Fruit fly (Drosophila melanogaster) whole organism, embryonic: Measurements from ENCODE around the gene Pcmt.
A peak's percentile ranks its signal among the peaks of the same experiment; 100 is the strongest.

Source experiments
- B-H2 ChIP-seq: fragments of 200-800 bp; sonication (Bioruptor generic); optimal IDR thresholded peaks from 2 replicates; lab custom pipeline; 2018; ENCODE audit warnings: missing biosample characterization, mild to moderate bottlenecking, missing genetic modification characterization
- Blimp-1 ChIP-seq: fragments of 200-800 bp; sonication (Bioruptor generic); optimal IDR thresholded peaks from 3 replicates; lab custom pipeline; 2018; ENCODE audit warnings: missing biosample characterization, missing genetic modification characterization, mild to moderate bottlenecking, moderate library complexity, missing genetic modification reagents
- C15 ChIP-seq: fragments of 200-800 bp; sonication (Bioruptor generic); IDR thresholded peaks from 3 replicates; pipeline ENCODE4 v1.3.6; 2022; ENCODE audit warnings: missing biosample characterization, missing genetic modification characterization
- CG10565 ChIP-seq: fragments of 200-800 bp; sonication (Bioruptor generic); optimal IDR thresholded peaks from 3 replicates; lab custom pipeline; 2016; ENCODE audit warnings: missing biosample characterization, mild to moderate bottlenecking, missing genetic modification characterization
- CG12744 ChIP-seq: fragments of 200-800 bp; sonication (Bioruptor generic); optimal IDR thresholded peaks from 2 replicates; lab custom pipeline; 2016; ENCODE audit warnings: missing biosample characterization, missing genetic modification characterization
- CG12769 ChIP-seq: fragments of 200-800 bp; sonication (Bioruptor generic); optimal IDR thresholded peaks from 2 replicates; lab custom pipeline; 2019; ENCODE audit warnings: missing biosample characterization, mild to moderate bottlenecking, missing genetic modification characterization, moderate library complexity
- CG13424 ChIP-seq: fragments of 200-800 bp; sonication (Bioruptor generic); optimal IDR thresholded peaks from 2 replicates; lab custom pipeline; 2019; ENCODE audit warnings: missing biosample characterization, mild to moderate bottlenecking, missing genetic modification characterization, moderate library complexity
- CG16779 ChIP-seq: fragments of 200-800 bp; sonication (Bioruptor generic); IDR thresholded peaks from 2 replicates; pipeline ENCODE4 v1.3.6; 2022; ENCODE audit warnings: missing biosample characterization, missing genetic modification characterization
- CG17328 ChIP-seq: fragments of 200-800 bp; sonication (Bioruptor generic); IDR thresholded peaks from 2 replicates; pipeline ENCODE4 v1.3.6; 2022; ENCODE audit warnings: missing biosample characterization, missing genetic modification characterization
- CG17385 ChIP-seq: fragments of 200-800 bp; sonication (Bioruptor generic); optimal IDR thresholded peaks from 3 replicates; lab custom pipeline; 2018; ENCODE audit warnings: missing biosample characterization, mild to moderate bottlenecking, missing genetic modification characterization
- CG18476 ChIP-seq: fragments of 200-800 bp; sonication (Bioruptor generic); optimal IDR thresholded peaks from 2 replicates; lab custom pipeline; 2016; ENCODE audit warnings: missing biosample characterization, mild to moderate bottlenecking, missing genetic modification characterization
- CG2712 ChIP-seq: fragments of 200-800 bp; optimal IDR thresholded peaks from 3 replicates; lab custom pipeline; 2019; ENCODE audit warnings: missing biosample characterization, mild to moderate bottlenecking, missing genetic modification characterization, moderate library complexity
- CG30020 ChIP-seq: fragments of 200-800 bp; optimal IDR thresholded peaks from 2 replicates; lab custom pipeline; 2019; ENCODE audit warnings: missing biosample characterization, mild to moderate bottlenecking, missing genetic modification characterization, moderate library complexity
- CG3163 ChIP-seq: fragments of 200-800 bp; sonication (Bioruptor generic); optimal IDR thresholded peaks from 3 replicates; lab custom pipeline; 2016; ENCODE audit warnings: missing biosample characterization, missing genetic modification characterization
- CG34224 ChIP-seq: fragments of 200-800 bp; sonication (Bioruptor generic); IDR thresholded peaks from 3 replicates; pipeline ENCODE4 v1.3.6; 2022; ENCODE audit warnings: missing biosample characterization, missing genetic modification characterization; ENCODE audit not compliant: partially characterized antibody
- CG3847 ChIP-seq: fragments of 200-800 bp; sonication (Bioruptor generic); IDR thresholded peaks from 2 replicates; pipeline ENCODE4 v1.3.6; 2022; ENCODE audit warnings: missing biosample characterization, missing genetic modification characterization
- CG42726 ChIP-seq: fragments of 200-800 bp; sonication (Bioruptor generic); IDR thresholded peaks from 2 replicates; pipeline ENCODE4 v1.3.6; 2022; ENCODE audit warnings: missing biosample characterization, missing genetic modification characterization; ENCODE audit not compliant: partially characterized antibody
- CG6813 ChIP-seq: fragments of 200-800 bp; sonication (Bioruptor generic); optimal IDR thresholded peaks from 2 replicates; lab custom pipeline; 2017; ENCODE audit warnings: missing biosample characterization, missing genetic modification characterization, mild to moderate bottlenecking, moderate library complexity, missing genetic modification reagents
- CG8290 ChIP-seq, 3 experiments: fragments of 200-800 bp; sonication (Bioruptor generic); optimal IDR thresholded peaks; 2 replicates each; lab custom pipeline; 2016 to 2019; ENCODE audit warnings: missing biosample characterization in 3 of 3, missing genetic modification characterization in 3 of 3, mild to moderate bottlenecking in 2 of 3, moderate library complexity in 1 of 3
- CG8765 ChIP-seq: fragments of 200-800 bp; sonication (Bioruptor generic); IDR thresholded peaks from 2 replicates; pipeline ENCODE4 v1.3.6; 2022; ENCODE audit warnings: missing biosample characterization, missing genetic modification characterization
- CG9797 ChIP-seq: fragments of 200-800 bp; sonication (Bioruptor generic); optimal IDR thresholded peaks from 3 replicates; lab custom pipeline; 2018; ENCODE audit warnings: missing biosample characterization, mild to moderate bottlenecking, missing genetic modification characterization
- CoRest ChIP-seq: fragments of 200-800 bp; sonication (Bioruptor generic); optimal IDR thresholded peaks from 3 replicates; lab custom pipeline; 2018; ENCODE audit warnings: missing biosample characterization, mild to moderate bottlenecking, missing genetic modification characterization, moderate library complexity
- Dbx ChIP-seq: fragments of 200-800 bp; sonication (Bioruptor generic); IDR thresholded peaks from 3 replicates; pipeline ENCODE4 v1.3.6; 2022; ENCODE audit warnings: missing biosample characterization, missing genetic modification characterization
- Dip2 ChIP-seq: fragments of 200-800 bp; sonication (Bioruptor generic); IDR thresholded peaks from 2 replicates; pipeline ENCODE4 v1.3.6; 2022; ENCODE audit warnings: missing biosample characterization, missing genetic modification characterization
- H15 ChIP-seq: fragments of 200-800 bp; sonication (Bioruptor generic); IDR thresholded peaks from 3 replicates; pipeline ENCODE4 v1.3.6; 2022; ENCODE audit warnings: missing biosample characterization, missing genetic modification characterization
- HLHmδ ChIP-seq: fragments of 200-800 bp; sonication (Bioruptor generic); optimal IDR thresholded peaks from 2 replicates; lab custom pipeline; 2018; ENCODE audit warnings: missing biosample characterization, mild to moderate bottlenecking, missing genetic modification characterization, moderate library complexity
- Hey ChIP-seq: fragments of 200-800 bp; sonication (Bioruptor generic); optimal IDR thresholded peaks from 3 replicates; lab custom pipeline; 2018; ENCODE audit warnings: missing biosample characterization, mild to moderate bottlenecking, missing genetic modification characterization
- HmgZ ChIP-seq: fragments of 200-800 bp; sonication (Bioruptor generic); optimal IDR thresholded peaks from 2 replicates; lab custom pipeline; 2018; ENCODE audit warnings: missing biosample characterization, mild to moderate bottlenecking, missing genetic modification characterization
- Hr3 ChIP-seq: fragments of 200-800 bp; sonication (Bioruptor generic); optimal IDR thresholded peaks from 3 replicates; lab custom pipeline; 2016; ENCODE audit warnings: missing biosample characterization, missing genetic modification characterization
- Kr ChIP-seq: fragments of 200-800 bp; sonication (Bioruptor generic); optimal IDR thresholded peaks from 2 replicates; lab custom pipeline; 2017; ENCODE audit warnings: missing biosample characterization, mild to moderate bottlenecking, missing genetic modification characterization
- Oaz ChIP-seq: fragments of 200-800 bp; sonication (Bioruptor generic); IDR thresholded peaks from 2 replicates; pipeline ENCODE4 v1.3.6; 2022; ENCODE audit warnings: missing biosample characterization, missing genetic modification characterization
- Oli ChIP-seq: fragments of 200-800 bp; sonication (Bioruptor generic); optimal IDR thresholded peaks from 2 replicates; lab custom pipeline; 2018; ENCODE audit warnings: missing biosample characterization, mild to moderate bottlenecking, missing genetic modification characterization, moderate library complexity
- PHDP ChIP-seq: fragments of 200-800 bp; sonication (Bioruptor generic); optimal IDR thresholded peaks from 3 replicates; lab custom pipeline; 2018; ENCODE audit warnings: missing biosample characterization, mild to moderate bottlenecking, missing genetic modification characterization, moderate library complexity
- Pdp1 ChIP-seq, 2 experiments: fragments of 200-800 bp; sonication (Bioruptor generic); optimal IDR thresholded peaks; 3 replicates each; lab custom pipeline; 2016; ENCODE audit warnings: missing biosample characterization in 2 of 2, missing genetic modification characterization in 2 of 2, mild to moderate bottlenecking in 1 of 2, moderate library complexity in 1 of 2
- Ptx1 ChIP-seq: fragments of 200-800 bp; sonication (Bioruptor generic); IDR thresholded peaks from 2 replicates; pipeline ENCODE4 v1.3.6; 2022; ENCODE audit warnings: missing biosample characterization, missing genetic modification characterization
- Xrp1 ChIP-seq: fragments of 200-800 bp; sonication (Bioruptor generic); IDR thresholded peaks from 2 replicates; pipeline ENCODE4 v1.3.6; 2022; ENCODE audit warnings: missing biosample characterization, missing genetic modification characterization
- ab ChIP-seq: fragments of 200-800 bp; sonication (Bioruptor generic); optimal IDR thresholded peaks from 2 replicates; lab custom pipeline; 2016; ENCODE audit warnings: missing biosample characterization, missing genetic modification characterization
- cg ChIP-seq: fragments of 200-800 bp; sonication (Bioruptor generic); optimal IDR thresholded peaks from 3 replicates; lab custom pipeline; 2019; ENCODE audit warnings: missing biosample characterization, mild to moderate bottlenecking, missing genetic modification characterization, moderate library complexity
- chinmo ChIP-seq: fragments of 200-800 bp; sonication (Bioruptor generic); IDR thresholded peaks from 4 replicates; pipeline ENCODE4 v1.3.6; 2022; ENCODE audit warnings: missing biosample characterization, missing genetic modification characterization; ENCODE audit not compliant: partially characterized antibody
- chn ChIP-seq: fragments of 200-800 bp; sonication (Bioruptor generic); optimal IDR thresholded peaks from 2 replicates; lab custom pipeline; 2016; ENCODE audit warnings: missing biosample characterization, missing genetic modification characterization
- crol ChIP-seq: fragments of 200-800 bp; sonication (Bioruptor generic); IDR thresholded peaks from 2 replicates; pipeline ENCODE4 v1.3.6; 2022; ENCODE audit warnings: missing biosample characterization, missing genetic modification characterization
- disco-r ChIP-seq: fragments of 200-800 bp; sonication (Bioruptor generic); optimal IDR thresholded peaks from 2 replicates; lab custom pipeline; 2016; ENCODE audit warnings: missing biosample characterization, missing genetic modification characterization
- fd64A ChIP-seq: fragments of 200-800 bp; sonication (Bioruptor generic); optimal IDR thresholded peaks from 3 replicates; lab custom pipeline; 2018; ENCODE audit warnings: missing biosample characterization, mild to moderate bottlenecking, missing genetic modification characterization
- hth ChIP-seq: fragments of >200 bp; optimal IDR thresholded peaks from 2 replicates; lab custom pipeline; 2017; ENCODE audit warnings: inconsistent platforms
- inv ChIP-seq: fragments of 200-800 bp; sonication (Bioruptor generic); IDR thresholded peaks from 2 replicates; pipeline ENCODE4 v1.3.6; 2022; ENCODE audit warnings: missing biosample characterization, missing genetic modification characterization; ENCODE audit not compliant: partially characterized antibody
- run ChIP-seq: fragments of 200-800 bp; sonication (Bioruptor generic); optimal IDR thresholded peaks from 3 replicates; lab custom pipeline; 2018; ENCODE audit warnings: missing biosample characterization, mild to moderate bottlenecking, missing genetic modification characterization
- salm ChIP-seq: fragments of 200-800 bp; sonication (Bioruptor generic); optimal IDR thresholded peaks from 2 replicates; lab custom pipeline; 2018; ENCODE audit warnings: missing biosample characterization, mild to moderate bottlenecking, missing genetic modification characterization
- sens ChIP-seq: fragments of 200-800 bp; sonication (Bioruptor generic); peaks from one replicate; lab custom pipeline; 2016; ENCODE audit warnings: missing biosample characterization, missing genetic modification characterization
- sqz ChIP-seq: fragments of 200-800 bp; sonication (Bioruptor generic); optimal IDR thresholded peaks from 3 replicates; lab custom pipeline; 2018; ENCODE audit warnings: missing biosample characterization, mild to moderate bottlenecking, missing genetic modification characterization
- wek ChIP-seq: fragments of 200-800 bp; sonication (Bioruptor generic); optimal IDR thresholded peaks from 3 replicates; lab custom pipeline; 2018; ENCODE audit warnings: missing biosample characterization, mild to moderate bottlenecking, missing genetic modification characterization, moderate library complexity
- zfh1 ChIP-seq: fragments of 200-800 bp; sonication (Bioruptor generic); IDR thresholded peaks from 3 replicates; pipeline ENCODE4 v1.3.6; 2022; ENCODE audit warnings: missing biosample characterization, missing genetic modification characterization

The Pcmt gene

DNA sequence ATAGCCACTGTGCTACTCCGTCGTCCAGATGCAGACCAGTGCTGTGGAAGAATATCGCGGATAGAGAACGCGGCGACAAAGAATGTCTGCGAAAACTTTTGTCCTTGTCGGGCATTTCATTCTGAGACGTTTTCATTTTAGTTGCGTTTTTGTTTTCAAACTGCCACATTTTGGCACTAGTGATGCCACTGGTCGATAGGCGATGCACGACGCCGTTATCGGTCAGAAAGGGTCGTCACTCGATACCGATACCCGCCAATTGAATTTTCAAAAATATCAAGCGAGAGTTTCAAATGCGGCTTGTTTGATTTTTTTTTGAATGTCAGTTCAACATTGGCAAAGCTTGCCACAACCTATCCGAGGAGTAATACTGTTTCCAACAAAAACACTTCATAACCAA is 3.7 kb downstream of the Pcmt start (continued):
- TF ChIP-seq Oli: no peak
- TF ChIP-seq sens: peak; percentile 62
- TF ChIP-seq chinmo: 0 out of 4 replicates have a peak, but pooled peaks have one; percentile 55
- no peak for TF ChIP-seq ab (GFP tag; lab: Kevin White, UChicago)
- peak; percentile 11 for TF ChIP-seq HmgZ (tag; lab: Kevin White, UChicago)
- no peak for TF ChIP-seq Blimp-1 (GFP tag; lab: Kevin White, UChicago)
- no peak for TF ChIP-seq Xrp1
- TF ChIP-seq crol (GFP tag; lab: Robert Waterston, UW): no peak
- TF ChIP-seq CG30020 (tag; lab: Kevin White, UChicago): no peak
- TF ChIP-seq B-H2: no peak
- TF ChIP-seq Pdp1 (GFP tag; optimal IDR thresholded peaks at IDR 0.05; lab: Kevin White, UChicago): no peak
- no peak for TF ChIP-seq CG8765
- no peak for TF ChIP-seq hth (lab: Kevin White, UChicago)
- no peak for TF ChIP-seq CG12769 (tag; lab: Kevin White, UChicago)
- no peak for TF ChIP-seq Dip2 (GFP tag; lab: Robert Waterston, UW)
- no peak for TF ChIP-seq disco-r (GFP tag; lab: Kevin White, UChicago)
- no peak for TF ChIP-seq CG13424
- TF ChIP-seq Hr3 (GFP tag; lab: Kevin White, UChicago): no peak
- TF ChIP-seq CG3163 (GFP tag; lab: Kevin White, UChicago): no peak
- no peak for TF ChIP-seq Kr (GFP tag; lab: Kevin White, UChicago)
- TF ChIP-seq CG8290 (GFP tag; optimal IDR thresholded peaks at IDR 0.05; lab: Kevin White, UChicago): no peak
- no peak for TF ChIP-seq CG8290 (tag; optimal IDR thresholded peaks at IDR 0.05; lab: Kevin White, UChicago)
- no peak for TF ChIP-seq HLHmδ (GFP tag; lab: Kevin White, UChicago)
- TF ChIP-seq CG17328 (GFP tag; lab: Robert Waterston, UW): no peak
- no peak for TF ChIP-seq PHDP (tag; lab: Kevin White, UChicago)
- TF ChIP-seq inv (GFP tag; lab: Robert Waterston, UW): peak; percentile 41; the same call in 1 of the 2 replicates
- TF ChIP-seq CG9797 (GFP tag; lab: Kevin White, UChicago): peak; percentile 35
- TF ChIP-seq sqz (GFP tag; lab: Kevin White, UChicago): no peak
- TF ChIP-seq H15: no peak
- TF ChIP-seq zfh1 (GFP tag; lab: Robert Waterston, UW): no peak
- TF ChIP-seq salm: no peak
- no peak for TF ChIP-seq CG18476 (GFP tag; lab: Kevin White, UChicago)
- TF ChIP-seq CG12744 (GFP tag; lab: Kevin White, UChicago): no peak
- no peak for TF ChIP-seq Ptx1 (GFP tag; lab: Robert Waterston, UW)
- no peak for TF ChIP-seq C15 (GFP tag; lab: Robert Waterston, UW)
- TF ChIP-seq cg (GFP tag; lab: Kevin White, UChicago): no peak
- TF ChIP-seq Oaz (GFP tag; lab: Robert Waterston, UW): no peak
- TF ChIP-seq fd64A (GFP tag; lab: Kevin White, UChicago): no peak
- peak; percentile 14 for TF ChIP-seq CoRest (tag; lab: Kevin White, UChicago)
- TF ChIP-seq Hey: no peak
- TF ChIP-seq CG17385 (GFP tag; lab: Kevin White, UChicago): no peak
- TF ChIP-seq CG2712 (tag; lab: Kevin White, UChicago): no peak
- peak; percentile 69 for TF ChIP-seq CG34224 (GFP tag; lab: Robert Waterston, UW)
- TF ChIP-seq CG16779 (GFP tag; lab: Robert Waterston, UW): no peak
- no peak for TF ChIP-seq CG6813 (GFP tag; lab: Kevin White, UChicago)
- no peak for TF ChIP-seq run (tag; lab: Kevin White, UChicago)
- no peak for TF ChIP-seq CG10565 (GFP tag; lab: Kevin White, UChicago)
- peak; percentile 46; the same call in 1 of the 2 replicates for TF ChIP-seq CG42726 (GFP tag; lab: Robert Waterston, UW)
- no peak for TF ChIP-seq wek (GFP tag; lab: Kevin White, UChicago)
- no peak for TF ChIP-seq CG3847 (GFP tag; lab: Robert Waterston, UW)
- no peak for TF ChIP-seq Dbx
- no peak for TF ChIP-seq chn
